Worm (Caenorhabditis elegans): ENCODE measurements around the gene W09C2.8.

Gene W09C2.8

ce11 chrIV:9625829-9626228 lies 1.7 kb upstream of the W09C2.8 start:
- TF ChIP-seq drap-1 (GFP tag; optimal IDR thresholded peaks at IDR 0.05), result no peak
- TF ChIP-seq unc-120 (tag; optimal IDR thresholded peaks at IDR 0.05; ENCODE audit: poor library complexity, severe bottlenecking), result no peak
- TF ChIP-seq lin-13 (tag; optimal IDR thresholded peaks at IDR 0.05), result no peak
- no peak for TF ChIP-seq nhr-76 (tag; optimal IDR thresholded peaks at IDR 0.05)
- TF ChIP-seq ces-1 (GFP tag; optimal IDR thresholded peaks at IDR 0.05), result no peak
- no peak for TF ChIP-seq ztf-11 (tag; optimal IDR thresholded peaks at IDR 0.05)
- TF ChIP-seq zip-8 (tag; optimal IDR thresholded peaks at IDR 0.05), result no peak
- TF ChIP-seq sem-2 (GFP tag; optimal IDR thresholded peaks at IDR 0.05), result no peak
- TF ChIP-seq hlh-1 (tag; optimal IDR thresholded peaks at IDR 0.05), result no peak
- TF ChIP-seq pha-4 (tag; optimal IDR thresholded peaks at IDR 0.05), result no peak
- TF ChIP-seq tbx-8 (GFP tag; optimal IDR thresholded peaks at IDR 0.05), result no peak
- TF ChIP-seq mep-1 (tag; optimal IDR thresholded peaks at IDR 0.05), result no peak
- no peak for TF ChIP-seq ceh-39 (tag; optimal IDR thresholded peaks at IDR 0.05)
- no peak for TF ChIP-seq nhr-28 (tag; optimal IDR thresholded peaks at IDR 0.05)
- TF ChIP-seq ceh-43 (GFP tag; optimal IDR thresholded peaks at IDR 0.05), result no peak
- TF ChIP-seq flh-1 (GFP tag; optimal IDR thresholded peaks at IDR 0.05), result no peak
- TF ChIP-seq elt-1 (tag; optimal IDR thresholded peaks at IDR 0.05; ENCODE audit: borderline replicate concordance, insufficient read depth), result no peak
- TF ChIP-seq ham-2 (GFP tag; optimal IDR thresholded peaks at IDR 0.05), result no peak
- no peak for TF ChIP-seq nhr-237 (tag; optimal IDR thresholded peaks at IDR 0.05)
- TF ChIP-seq bed-3 (GFP tag; optimal IDR thresholded peaks at IDR 0.05), result no peak

ce11 chrIV:9624977-9625376 lies 802 bp upstream of the W09C2.8 start, which contains the start of gene W09C2.10:
Gene W09C2.10, minus strand, starts transcription at chrIV:9625077.
- TF ChIP-seq elt-1 (tag; optimal IDR thresholded peaks at IDR 0.05; ENCODE audit: borderline replicate concordance, insufficient read depth) (no peak), elt-3 (tag; optimal IDR thresholded peaks at IDR 0.05) (no peak), nhr-2 (tag; optimal IDR thresholded peaks at IDR 0.05) (no peak), cnd-1 (tag; optimal IDR thresholded peaks at IDR 0.05) (no peak), ces-1 (GFP tag; optimal IDR thresholded peaks at IDR 0.05) (no peak), ham-2 (GFP tag; optimal IDR thresholded peaks at IDR 0.05) (no peak), unc-39 (tag; optimal IDR thresholded peaks at IDR 0.05) (no peak), unc-120 (tag; optimal IDR thresholded peaks at IDR 0.05; ENCODE audit: poor library complexity, severe bottlenecking) (no peak), mab-5 (tag; optimal IDR thresholded peaks at IDR 0.05) (no peak), mep-1 (tag; optimal IDR thresholded peaks at IDR 0.05) (no peak), unc-62 (GFP tag; optimal IDR thresholded peaks at IDR 0.05) (no peak), nhr-237 (tag; optimal IDR thresholded peaks at IDR 0.05) (no peak), ceh-43 (GFP tag; optimal IDR thresholded peaks at IDR 0.05) (no peak), pha-4 (tag; optimal IDR thresholded peaks at IDR 0.05) (no peak), ceh-83 (GFP tag; optimal IDR thresholded peaks at IDR 0.05) (no peak), bed-3 (GFP tag; optimal IDR thresholded peaks at IDR 0.05) (no peak), drap-1 (GFP tag; optimal IDR thresholded peaks at IDR 0.05) (no peak), flh-1 (GFP tag; optimal IDR thresholded peaks at IDR 0.05) (no peak), lin-32 (GFP tag; optimal IDR thresholded peaks at IDR 0.05) (no peak), ceh-39 (tag; optimal IDR thresholded peaks at IDR 0.05) (no peak)

ce11 chrIV:9623269-9623668 lies 906 bp downstream of the W09C2.8 start, which contains the start of gene W09C2.9:
Gene W09C2.9, minus strand, starts transcription at chrIV:9623369.
- TF ChIP-seq ceh-83 (GFP tag; optimal IDR thresholded peaks at IDR 0.05) (no peak), cnd-1 (tag; optimal IDR thresholded peaks at IDR 0.05) (no peak), elt-3 (tag; optimal IDR thresholded peaks at IDR 0.05) (no peak), M03D4.4 (tag; optimal IDR thresholded peaks at IDR 0.05) (no peak), ceh-43 (GFP tag; optimal IDR thresholded peaks at IDR 0.05) (no peak), drap-1 (GFP tag; optimal IDR thresholded peaks at IDR 0.05) (no peak), pha-4 (tag; optimal IDR thresholded peaks at IDR 0.05) (no peak), unc-62 (GFP tag; optimal IDR thresholded peaks at IDR 0.05) (no peak), nhr-237 (tag; optimal IDR thresholded peaks at IDR 0.05) (no peak), sptf-1 (tag; optimal IDR thresholded peaks at IDR 0.05) (no peak), nhr-12 (tag; optimal IDR thresholded peaks at IDR 0.05) (no peak), hlh-1 (tag; optimal IDR thresholded peaks at IDR 0.05) (no peak), ceh-39 (tag; optimal IDR thresholded peaks at IDR 0.05) (no peak)

- TF ChIP-seq blmp-1 (tag; optimal IDR thresholded peaks at IDR 0.05) (no peak), unc-120 (tag; optimal IDR thresholded peaks at IDR 0.05; ENCODE audit: poor library complexity, severe bottlenecking) (no peak), sem-2 (GFP tag; optimal IDR thresholded peaks at IDR 0.05) (no peak), hlh-1 (tag; optimal IDR thresholded peaks at IDR 0.05) (no peak), mab-5 (tag; optimal IDR thresholded peaks at IDR 0.05) (no peak), nhr-12 (tag; optimal IDR thresholded peaks at IDR 0.05) (no peak), ceh-39 (tag; optimal IDR thresholded peaks at IDR 0.05) (no peak), pha-4 (tag; optimal IDR thresholded peaks at IDR 0.05) (no peak), nhr-28 (tag; optimal IDR thresholded peaks at IDR 0.05) (no peak), cnd-1 (tag; optimal IDR thresholded peaks at IDR 0.05) (no peak), mep-1 (tag; optimal IDR thresholded peaks at IDR 0.05) (no peak), lin-13 (tag; optimal IDR thresholded peaks at IDR 0.05) (no peak), unc-39 (tag; optimal IDR thresholded peaks at IDR 0.05) (no peak), snpc-4 (tag; optimal IDR thresholded peaks at IDR 0.05) (no peak), lsy-2 (tag; optimal IDR thresholded peaks at IDR 0.05) (no peak), ces-1 (GFP tag; optimal IDR thresholded peaks at IDR 0.05) (no peak)
These were observed 1.9 kb downstream of the W09C2.8 start, which contains the start of gene W09C2.7 for ce11 chrIV:9622272-9622671. Gene W09C2.7, minus strand, starts transcription at chrIV:9622372.
